Fruit fly (Drosophila melanogaster): ENCODE results near the gene CG7990.

DNA sequence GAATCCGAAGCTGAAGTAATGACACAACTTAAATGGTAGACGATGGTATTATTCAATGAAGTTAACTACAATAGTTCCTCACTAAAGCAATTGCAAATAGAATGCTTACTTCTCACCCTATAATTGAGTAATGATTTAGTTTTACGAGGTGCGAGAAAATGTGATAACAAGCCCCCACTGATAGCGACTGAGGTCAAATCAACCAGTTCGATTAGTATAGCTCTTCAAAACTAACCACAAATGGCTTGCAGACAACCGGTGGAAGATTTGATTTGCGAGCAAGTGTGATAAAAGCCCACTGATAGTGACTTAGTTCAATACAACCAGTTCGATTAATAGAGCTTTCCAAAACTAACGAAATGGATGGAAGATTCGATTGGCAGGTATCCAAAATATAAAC, 37.6 kb upstream of the CG7990 start:
- TF ChIP-seq Snoo (tag; optimal IDR thresholded peaks at IDR 0.05) (no peak), CG32121 (GFP tag; IDR thresholded peaks at IDR 0.05) (no peak), CG4496 (GFP tag; IDR thresholded peaks at IDR 0.05) (no peak), CG8159 (tag; optimal IDR thresholded peaks at IDR 0.05) (no peak), CG14655 (GFP tag; optimal IDR thresholded peaks at IDR 0.05) (no peak), EcR (GFP tag; optimal IDR thresholded peaks at IDR 0.05) (no peak), Ets98B (GFP tag; IDR thresholded peaks at IDR 0.05) (no peak), rn (GFP tag; IDR thresholded peaks at IDR 0.05) (no peak), fd96Ca (GFP tag; IDR thresholded peaks at IDR 0.05) (no peak), CG8301 (tag; optimal IDR thresholded peaks at IDR 0.05) (no peak), D1 (tag; optimal IDR thresholded peaks at IDR 0.05) (no peak), CG10348 (GFP tag; IDR thresholded peaks at IDR 0.05) (no peak), Pif1B (GFP tag; optimal IDR thresholded peaks at IDR 0.05) (no peak), CG17806 (tag; optimal IDR thresholded peaks at IDR 0.05) (no peak)

Measured in whole organism, pupa.